Worm (Caenorhabditis elegans): ENCODE data around the gene best-23.

DNA sequence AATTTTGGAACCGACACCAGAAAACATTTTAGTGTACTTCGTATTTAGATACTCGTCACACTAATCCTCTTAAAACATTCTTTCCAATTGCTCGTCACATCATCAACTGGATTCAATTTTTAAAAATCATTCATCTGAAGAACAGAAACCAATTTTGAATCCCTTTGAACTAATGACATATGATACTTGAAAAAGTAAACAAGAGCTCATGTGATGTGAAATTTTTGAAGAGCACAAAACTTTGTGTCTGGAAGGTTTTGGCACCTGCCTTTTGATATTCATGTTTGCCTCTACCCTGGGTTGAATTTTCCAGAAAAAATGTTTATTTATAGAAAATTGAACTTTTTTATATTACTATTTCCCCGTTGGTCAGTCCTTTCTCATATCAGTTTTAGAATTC, 18.6 kb downstream of the best-23 start:
- TF ChIP-seq med-1 (GFP tag; optimal IDR thresholded peaks at IDR 0.05; ENCODE audit: insufficient read depth) (no peak), klf-2 (GFP tag; conservative IDR thresholded peaks at IDR 0.05) (no peak), flt-1 (GFP tag; IDR thresholded peaks at IDR 0.05) (no peak), tab-1 (GFP tag; IDR thresholded peaks at IDR 0.05) (no peak), T22C8.4 (GFP tag; IDR thresholded peaks at IDR 0.05) (no peak), ref-1 (GFP tag; conservative IDR thresholded peaks at IDR 0.05) (no peak)

Measured in whole organism, midembryonic.